Fruit fly (Drosophila melanogaster) whole organism, prepupa: ENCODE measurements around the gene CG8851.

ENCODE experiments used
- Blimp-1 ChIP-seq: fragments of 200-800 bp; sonication (Bioruptor generic); optimal IDR thresholded peaks from 3 replicates; lab custom pipeline; 2017; ENCODE audit warnings: missing biosample characterization, missing genetic modification characterization, mild to moderate bottlenecking, moderate library complexity, missing genetic modification reagents
- CG10631 ChIP-seq: fragments of 200-800 bp; sonication (Bioruptor generic); optimal IDR thresholded peaks from 2 replicates; lab custom pipeline; 2016; ENCODE audit warnings: missing biosample characterization, missing genetic modification characterization
- CG11294 ChIP-seq: fragments of 200-800 bp; sonication (Bioruptor generic); IDR thresholded peaks from 2 replicates; pipeline ENCODE4 v1.3.6; 2022; ENCODE audit warnings: missing biosample characterization, missing genetic modification characterization
- CG11902 ChIP-seq: fragments of 200-800 bp; sonication (Bioruptor generic); optimal IDR thresholded peaks from 3 replicates; lab custom pipeline; 2016; ENCODE audit warnings: missing biosample characterization, missing genetic modification characterization
- CG15336 ChIP-seq: fragments of 200-800 bp; sonication (Bioruptor generic); IDR thresholded peaks from 2 replicates; pipeline ENCODE4 v1.3.6; 2022; ENCODE audit warnings: missing biosample characterization, missing genetic modification characterization
- CG1621 ChIP-seq: fragments of 200-800 bp; sonication (Bioruptor generic); optimal IDR thresholded peaks from 3 replicates; lab custom pipeline; 2018; ENCODE audit warnings: missing biosample characterization, mild to moderate bottlenecking, missing genetic modification characterization
- CG16779 ChIP-seq: fragments of 200-800 bp; sonication (Bioruptor generic); optimal IDR thresholded peaks from 3 replicates; lab custom pipeline; 2017; ENCODE audit warnings: missing biosample characterization, mild to moderate bottlenecking, missing genetic modification characterization
- CG3032 ChIP-seq: fragments of 200-800 bp; optimal IDR thresholded peaks from 2 replicates; lab custom pipeline; 2019; ENCODE audit warnings: missing biosample characterization, mild to moderate bottlenecking, missing genetic modification characterization, moderate library complexity
- CG31627 ChIP-seq: fragments of 200-800 bp; sonication (Bioruptor generic); optimal IDR thresholded peaks from 3 replicates; lab custom pipeline; 2016; ENCODE audit warnings: missing biosample characterization, missing genetic modification characterization
- CG32006 ChIP-seq: fragments of 200-800 bp; sonication (Bioruptor generic); optimal IDR thresholded peaks from 3 replicates; lab custom pipeline; 2017; ENCODE audit warnings: missing biosample characterization, mild to moderate bottlenecking, missing genetic modification characterization
- CG34406 ChIP-seq: fragments of 200-800 bp; sonication (Bioruptor generic); optimal IDR thresholded peaks from 3 replicates; lab custom pipeline; 2016; ENCODE audit warnings: missing biosample characterization, missing genetic modification characterization
- CG3919 ChIP-seq: fragments of 200-800 bp; sonication (Bioruptor generic); optimal IDR thresholded peaks from 3 replicates; lab custom pipeline; 2016; ENCODE audit warnings: missing biosample characterization, missing genetic modification characterization
- CG4318 ChIP-seq: fragments of 200-800 bp; sonication (Bioruptor generic); optimal IDR thresholded peaks from 3 replicates; lab custom pipeline; 2017; ENCODE audit warnings: missing biosample characterization, mild to moderate bottlenecking, missing genetic modification characterization
- CG6792 ChIP-seq: fragments of 200-800 bp; sonication (Bioruptor generic); optimal IDR thresholded peaks from 3 replicates; lab custom pipeline; 2016; ENCODE audit warnings: missing biosample characterization, missing genetic modification characterization
- CG7368 ChIP-seq: fragments of 200-800 bp; sonication (Bioruptor generic); optimal IDR thresholded peaks from 3 replicates; lab custom pipeline; 2016; ENCODE audit warnings: missing biosample characterization, missing genetic modification characterization
- CG8119 ChIP-seq: fragments of 200-800 bp; sonication (Bioruptor generic); IDR thresholded peaks from 3 replicates; pipeline ENCODE4 v1.3.6; 2022; ENCODE audit warnings: missing biosample characterization, missing genetic modification characterization
- CG8319 ChIP-seq: fragments of 200-800 bp; sonication (Bioruptor generic); optimal IDR thresholded peaks from 3 replicates; lab custom pipeline; 2016; ENCODE audit warnings: missing biosample characterization, missing genetic modification characterization
- CG8632 ChIP-seq: fragments of 200-800 bp; sonication (Bioruptor generic); optimal IDR thresholded peaks from 3 replicates; lab custom pipeline; 2016; ENCODE audit warnings: missing biosample characterization, missing genetic modification characterization
- CG9139 ChIP-seq: fragments of 200-800 bp; sonication (Bioruptor generic); optimal IDR thresholded peaks from 3 replicates; lab custom pipeline; 2017; ENCODE audit warnings: missing biosample characterization, mild to moderate bottlenecking, missing genetic modification characterization
- Eip75B ChIP-seq: fragments of 200-800 bp; sonication (Bioruptor generic); optimal IDR thresholded peaks from 3 replicates; lab custom pipeline; 2016; ENCODE audit warnings: missing biosample characterization, missing genetic modification characterization
- Eip78C ChIP-seq: fragments of 200-800 bp; sonication (Bioruptor generic); peaks from one replicate; lab custom pipeline; 2016; ENCODE audit warnings: missing biosample characterization, missing genetic modification characterization
- Ets21C ChIP-seq: fragments of 200-800 bp; sonication (Bioruptor generic); optimal IDR thresholded peaks from 3 replicates; lab custom pipeline; 2016; ENCODE audit warnings: missing biosample characterization, missing genetic modification characterization
- Ets96B ChIP-seq: fragments of 200-800 bp; optimal IDR thresholded peaks from 2 replicates; lab custom pipeline; 2019; ENCODE audit warnings: missing biosample characterization, mild to moderate bottlenecking, missing genetic modification characterization, moderate library complexity
- Hr38 ChIP-seq: sonication (Bioruptor generic); optimal IDR thresholded peaks from 2 replicates; lab custom pipeline; 2016; ENCODE audit warnings: missing biosample characterization, missing genetic modification characterization
- Hr39 ChIP-seq: fragments of 200-800 bp; sonication (Bioruptor generic); optimal IDR thresholded peaks from 2 replicates; lab custom pipeline; 2016; ENCODE audit warnings: missing biosample characterization, missing genetic modification characterization
- Hr4 ChIP-seq: fragments of 200-800 bp; sonication (Bioruptor generic); optimal IDR thresholded peaks from 3 replicates; lab custom pipeline; 2016; ENCODE audit warnings: missing biosample characterization, missing genetic modification characterization
- Lpt ChIP-seq: fragments of 200-800 bp; sonication (Bioruptor generic); optimal IDR thresholded peaks from 3 replicates; lab custom pipeline; 2016; ENCODE audit warnings: missing biosample characterization, missing genetic modification characterization
- Met ChIP-seq: fragments of 200-800 bp; sonication (Bioruptor generic); optimal IDR thresholded peaks from 3 replicates; lab custom pipeline; 2016; ENCODE audit warnings: missing biosample characterization, missing genetic modification characterization
- OdsH ChIP-seq: fragments of 200-800 bp; sonication (Bioruptor generic); optimal IDR thresholded peaks from 3 replicates; lab custom pipeline; 2016; ENCODE audit warnings: missing biosample characterization, missing genetic modification characterization
- Smox ChIP-seq: fragments of 200-800 bp; sonication (Bioruptor generic); optimal IDR thresholded peaks from 3 replicates; lab custom pipeline; 2016; ENCODE audit warnings: missing biosample characterization, missing genetic modification characterization
- Sox102F ChIP-seq: fragments of 200-800 bp; sonication (Bioruptor generic); optimal IDR thresholded peaks from 2 replicates; lab custom pipeline; 2016; ENCODE audit warnings: missing biosample characterization, mild to moderate bottlenecking, missing genetic modification characterization
- Sox14 ChIP-seq: fragments of 200-800 bp; sonication (Bioruptor generic); optimal IDR thresholded peaks from 3 replicates; lab custom pipeline; 2016; ENCODE audit warnings: missing biosample characterization, missing genetic modification characterization
- Sox15 ChIP-seq: fragments of 200-800 bp; sonication (Bioruptor generic); optimal IDR thresholded peaks from 3 replicates; lab custom pipeline; 2016; ENCODE audit warnings: missing biosample characterization, missing genetic modification characterization
- achi ChIP-seq: fragments of 200-800 bp; sonication (Bioruptor generic); optimal IDR thresholded peaks from 3 replicates; lab custom pipeline; 2016; ENCODE audit warnings: missing biosample characterization, missing genetic modification characterization
- acj6 ChIP-seq: fragments of 200-800 bp; sonication (Bioruptor generic); optimal IDR thresholded peaks from 3 replicates; lab custom pipeline; 2016; ENCODE audit warnings: missing biosample characterization, missing genetic modification characterization
- dac ChIP-seq: fragments of 200-800 bp; sonication (Bioruptor generic); optimal IDR thresholded peaks from 2 replicates; lab custom pipeline; 2017; ENCODE audit warnings: missing biosample characterization, mild to moderate bottlenecking, missing genetic modification characterization
- dsx ChIP-seq: fragments of 200-800 bp; optimal IDR thresholded peaks from 3 replicates; lab custom pipeline; 2019; ENCODE audit warnings: missing biosample characterization, mild to moderate bottlenecking, missing genetic modification characterization, moderate library complexity; ENCODE audit not compliant: poor library complexity, severe bottlenecking
- eg ChIP-seq: fragments of 200-800 bp; sonication (Bioruptor generic); IDR thresholded peaks from 3 replicates; pipeline ENCODE4 v1.3.6; 2022; ENCODE audit warnings: missing biosample characterization, missing genetic modification characterization
- esn ChIP-seq: fragments of 200-800 bp; sonication (Bioruptor generic); optimal IDR thresholded peaks from 2 replicates; lab custom pipeline; 2016; ENCODE audit warnings: missing biosample characterization, mild to moderate bottlenecking, missing genetic modification characterization, moderate library complexity
- fd59A ChIP-seq: fragments of 200-800 bp; sonication (Bioruptor generic); optimal IDR thresholded peaks from 2 replicates; lab custom pipeline; 2017; ENCODE audit warnings: missing biosample characterization, mild to moderate bottlenecking, missing genetic modification characterization, missing genetic modification reagents
- fd85E ChIP-seq: fragments of 200-800 bp; sonication (Bioruptor generic); optimal IDR thresholded peaks from 3 replicates; lab custom pipeline; 2016; ENCODE audit warnings: missing biosample characterization, missing genetic modification characterization
- lz ChIP-seq: fragments of 200-800 bp; sonication (Bioruptor generic); optimal IDR thresholded peaks from 3 replicates; lab custom pipeline; 2016; ENCODE audit warnings: missing biosample characterization, missing genetic modification characterization
- net ChIP-seq: fragments of 200-800 bp; sonication (Bioruptor generic); optimal IDR thresholded peaks from 3 replicates; lab custom pipeline; 2016; ENCODE audit warnings: missing biosample characterization, missing genetic modification characterization
- pdm3 ChIP-seq: fragments of 200-800 bp; sonication (Bioruptor generic); optimal IDR thresholded peaks from 3 replicates; lab custom pipeline; 2016; ENCODE audit warnings: missing biosample characterization, missing genetic modification characterization
- salr ChIP-seq, 2 experiments: fragments of 200-800 bp; sonication (Bioruptor generic); optimal IDR thresholded peaks; 3 replicates each; lab custom pipeline; 2016 to 2018; ENCODE audit warnings: missing biosample characterization in 2 of 2, missing genetic modification characterization in 2 of 2, mild to moderate bottlenecking in 1 of 2
- ss ChIP-seq, 2 experiments: fragments of 200-800 bp; sonication (Bioruptor generic); optimal IDR thresholded peaks; 2 replicates in 1 of 2; 3 replicates in 1 of 2; lab custom pipeline; 2017 to 2018; ENCODE audit warnings: mild to moderate bottlenecking in 2 of 2, missing biosample characterization in 2 of 2, missing genetic modification characterization in 2 of 2, moderate library complexity in 1 of 2
- svp ChIP-seq: fragments of 200-800 bp; sonication (Bioruptor generic); peaks from one replicate; lab custom pipeline; 2016; ENCODE audit warnings: missing biosample characterization, missing genetic modification characterization
- topi ChIP-seq: fragments of 200-800 bp; sonication (Bioruptor generic); optimal IDR thresholded peaks from 3 replicates; lab custom pipeline; 2016; ENCODE audit warnings: missing biosample characterization, missing genetic modification characterization
- vri ChIP-seq: fragments of 200-800 bp; sonication (Bioruptor generic); optimal IDR thresholded peaks from 3 replicates; lab custom pipeline; 2016; ENCODE audit warnings: missing biosample characterization, mild to moderate bottlenecking, missing genetic modification characterization

Gene CG8851

DNA sequence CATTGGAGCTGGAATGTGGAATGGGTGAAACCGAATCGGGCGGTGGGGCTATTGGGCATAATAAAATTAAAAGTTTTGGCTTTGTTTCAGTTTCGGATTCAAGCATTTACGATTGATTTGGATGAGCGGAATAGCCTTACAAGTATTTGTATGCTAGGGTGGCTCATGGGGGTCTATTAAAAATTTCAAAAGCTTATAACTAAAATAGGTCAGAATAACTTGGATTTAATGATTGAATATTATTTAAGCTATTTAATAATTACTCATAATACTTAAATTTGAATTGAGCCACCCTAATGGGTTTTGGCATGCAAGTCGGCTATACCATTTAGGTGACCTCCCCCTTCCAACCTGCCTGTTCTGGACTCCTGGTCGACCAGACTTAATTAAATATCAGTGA lies 40.2 kb downstream of the CG8851 start (continued):
- TF ChIP-seq CG8119 (no peak), lz (GFP tag; lab: Kevin White, UChicago) (peak; percentile 11), eg (GFP tag; lab: Robert Waterston, UW) (no peak), pdm3 (GFP tag; lab: Kevin White, UChicago) (peak; percentile 46), Hr4 (GFP tag; lab: Kevin White, UChicago) (no peak), esn (GFP tag; lab: Kevin White, UChicago) (peak; percentile 58), topi (GFP tag; lab: Kevin White, UChicago) (peak; percentile 19), CG3032 (tag; lab: Kevin White, UChicago) (peak; percentile 14), CG32006 (GFP tag; lab: Kevin White, UChicago) (no peak), Hr39 (GFP tag; lab: Kevin White, UChicago) (no peak), CG11294 (no peak), CG16779 (tag; lab: Kevin White, UChicago) (no peak), ss (GFP tag; optimal IDR thresholded peaks at IDR 0.05; lab: Kevin White, UChicago) (no peak), OdsH (GFP tag; lab: Kevin White, UChicago) (peak; percentile 63), CG31627 (GFP tag; lab: Kevin White, UChicago) (peak; percentile 9), Eip78C (GFP tag; lab: Kevin White, UChicago) (peak; percentile 57)

- TF ChIP-seq fd59A (GFP tag; lab: Kevin White, UChicago) (peak; percentile 58), Met (GFP tag; lab: Kevin White, UChicago) (peak; percentile 38), vri (GFP tag; lab: Kevin White, UChicago) (peak; percentile 4), fd85E (GFP tag; lab: Kevin White, UChicago) (no peak), pdm3 (GFP tag; lab: Kevin White, UChicago) (peak; percentile 58), CG6792 (GFP tag; lab: Kevin White, UChicago) (peak; percentile 44), Eip75B (GFP tag; lab: Kevin White, UChicago) (peak; percentile 41), Hr39 (GFP tag; lab: Kevin White, UChicago) (peak; percentile 37), Sox15 (GFP tag; lab: Kevin White, UChicago) (no peak), CG9139 (GFP tag; lab: Kevin White, UChicago) (peak; percentile 18), acj6 (GFP tag; lab: Kevin White, UChicago) (peak; percentile 20), CG15336 (GFP tag; lab: Robert Waterston, UW) (0 out of 2 replicates have a peak, but pooled peaks have one; percentile 15), Sox102F (GFP tag; lab: Kevin White, UChicago) (peak; percentile 39), lz (GFP tag; lab: Kevin White, UChicago) (peak; percentile 20), svp (peak; percentile 64), dac (GFP tag; lab: Kevin White, UChicago) (no peak), CG4318 (no peak), CG8319 (GFP tag; lab: Kevin White, UChicago) (no peak), CG3919 (GFP tag; lab: Kevin White, UChicago) (peak; percentile 49), Hr4 (GFP tag; lab: Kevin White, UChicago) (no peak), CG11294 (no peak), CG1621 (peak; percentile 40), CG11902 (GFP tag; lab: Kevin White, UChicago) (peak; percentile 9), Ets21C (GFP tag; lab: Kevin White, UChicago) (peak; percentile 24), Lpt (GFP tag; lab: Kevin White, UChicago) (no peak), CG32006 (GFP tag; lab: Kevin White, UChicago) (peak; percentile 54), Eip78C (GFP tag; lab: Kevin White, UChicago) (peak; percentile 74), OdsH (GFP tag; lab: Kevin White, UChicago) (peak; percentile 46), net (GFP tag; lab: Kevin White, UChicago) (peak; percentile 3), Hr38 (no peak), dsx (GFP tag; lab: Kevin White, UChicago) (peak; percentile 58), Blimp-1 (no peak), eg (GFP tag; lab: Robert Waterston, UW) (0 out of 3 replicates have a peak, but pooled peaks have one; percentile 13), achi (GFP tag; lab: Kevin White, UChicago) (peak; percentile 41), Smox (GFP tag; lab: Kevin White, UChicago) (peak; percentile 8), CG7368 (GFP tag; lab: Kevin White, UChicago) (no peak), salr (GFP tag; optimal IDR thresholded peaks at IDR 0.05; lab: Kevin White, UChicago) (peak in 1 of 2 experiments; percentile 12), Sox14 (GFP tag; lab: Kevin White, UChicago) (peak; percentile 49), CG10631 (peak; percentile 64), CG34406 (peak; percentile 14), CG16779 (tag; lab: Kevin White, UChicago) (no peak), Ets96B (tag; lab: Kevin White, UChicago) (peak; percentile 69), CG31627 (GFP tag; lab: Kevin White, UChicago) (peak; percentile 21), CG8632 (GFP tag; lab: Kevin White, UChicago) (no peak)
Measured at dm6 chr2L:3562435-3562834, 43.0 kb downstream of the CG8851 start.
